Worm (Caenorhabditis elegans) whole organism, L2 larva: ENCODE data around the gene ZK381.2.

Experiments
- C34F6.9 ChIP-seq: fragments of 150-350 bp; optimal IDR thresholded peaks from 2 replicates; lab custom pipeline; 2014; ENCODE audit warnings: missing biosample characterization, missing genetic modification characterization
- F13H6.1 ChIP-seq: sonication (generic microtip); optimal IDR thresholded peaks from 2 replicates; lab custom pipeline; 2016; ENCODE audit warnings: missing genetic modification characterization, missing compliant biosample characterization
- R02D3.7 ChIP-seq: fragments of 150-350 bp; optimal IDR thresholded peaks from 2 replicates; lab custom pipeline; 2014; ENCODE audit warnings: missing biosample characterization, missing genetic modification characterization
- Y55F3AM.14 ChIP-seq: fragments of 200-800 bp; sonication (Bioruptor generic); optimal IDR thresholded peaks from 2 replicates; lab custom pipeline; 2018; ENCODE audit warnings: mild to moderate bottlenecking, missing genetic modification characterization, missing compliant biosample characterization
- ZK546.5 ChIP-seq: sonication (generic microtip); optimal IDR thresholded peaks from 2 replicates; lab custom pipeline; 2017; ENCODE audit warnings: missing biosample characterization, missing genetic modification characterization
- ama-1 ChIP-seq: fragments of 150-350 bp; optimal IDR thresholded peaks from 2 replicates; lab custom pipeline; 2018; ENCODE audit warnings: inconsistent platforms
- blmp-1 ChIP-seq: sonication (generic microtip); optimal IDR thresholded peaks from 2 replicates; lab custom pipeline; 2017; ENCODE audit warnings: missing genetic modification characterization, mild to moderate bottlenecking, missing compliant biosample characterization, antibody characterized with exemption, moderate library complexity; ENCODE audit not compliant: insufficient read depth
- ceh-82 ChIP-seq: fragments of 150-350 bp; optimal IDR thresholded peaks from 2 replicates; lab custom pipeline; 2014; ENCODE audit warnings: missing biosample characterization, missing genetic modification characterization
- crh-2 ChIP-seq: sonication (generic microtip); optimal IDR thresholded peaks from 2 replicates; lab custom pipeline; 2017; ENCODE audit warnings: missing biosample characterization, missing genetic modification characterization
- dmd-4 ChIP-seq: sonication (generic microtip); optimal IDR thresholded peaks from 2 replicates; lab custom pipeline; 2017; ENCODE audit warnings: missing biosample characterization, missing genetic modification characterization
- elt-1 ChIP-seq: fragments of 150-350 bp; optimal IDR thresholded peaks from 2 replicates; lab custom pipeline; 2014; ENCODE audit warnings: missing biosample characterization, missing genetic modification characterization
- fos-1 ChIP-seq: fragments of 150-350 bp; optimal IDR thresholded peaks from 2 replicates; lab custom pipeline; 2014; ENCODE audit warnings: missing biosample characterization, missing genetic modification characterization
- gmeb-1 ChIP-seq: fragments of 150-350 bp; optimal IDR thresholded peaks from 2 replicates; lab custom pipeline; 2014; ENCODE audit warnings: missing biosample characterization, missing genetic modification characterization
- lin-11 ChIP-seq: fragments of 150-350 bp; sonication (generic microtip); optimal IDR thresholded peaks from 2 replicates; lab custom pipeline; 2014; ENCODE audit warnings: missing biosample characterization, missing genetic modification characterization, inconsistent platforms, mixed read lengths
- lin-13 ChIP-seq: fragments of 150-350 bp; optimal IDR thresholded peaks from 2 replicates; lab custom pipeline; 2014; ENCODE audit warnings: missing biosample characterization, missing genetic modification reagents, missing genetic modification characterization
- lin-39 ChIP-seq: fragments of 150-350 bp; optimal IDR thresholded peaks from 2 replicates; lab custom pipeline; 2014; ENCODE audit warnings: missing biosample characterization, missing genetic modification reagents, missing genetic modification characterization
- lsy-2 ChIP-seq, 2 experiments: fragments of 150-350 bp in 1 of 2; sonication (generic microtip) in 1 of 2; optimal IDR thresholded peaks; 2 replicates each; lab custom pipeline; 2014 to 2017; ENCODE audit warnings: missing biosample characterization in 2 of 2, missing genetic modification characterization in 2 of 2
- mab-5 ChIP-seq: fragments of 150-350 bp; optimal IDR thresholded peaks from 2 replicates; lab custom pipeline; 2014; ENCODE audit warnings: missing biosample characterization, missing genetic modification characterization
- mbf-1 ChIP-seq: sonication (generic microtip); optimal IDR thresholded peaks from 2 replicates; lab custom pipeline; 2017; ENCODE audit warnings: missing biosample characterization, missing genetic modification characterization
- nhr-11 ChIP-seq: fragments of 150-350 bp; optimal IDR thresholded peaks from 2 replicates; lab custom pipeline; 2014; ENCODE audit warnings: missing biosample characterization, missing genetic modification characterization
- nhr-12 ChIP-seq: fragments of 150-350 bp; optimal IDR thresholded peaks from 2 replicates; lab custom pipeline; 2014; ENCODE audit warnings: missing biosample characterization, missing genetic modification characterization
- nhr-129 ChIP-seq: fragments of 150-350 bp; optimal IDR thresholded peaks from 2 replicates; lab custom pipeline; 2014; ENCODE audit warnings: missing biosample characterization, missing genetic modification characterization
- nhr-21 ChIP-seq: fragments of 150-350 bp; optimal IDR thresholded peaks from 2 replicates; lab custom pipeline; 2014; ENCODE audit warnings: missing biosample characterization, missing genetic modification characterization
- nhr-23 ChIP-seq: fragments of 150-350 bp; optimal IDR thresholded peaks from 2 replicates; lab custom pipeline; 2014; ENCODE audit warnings: missing biosample characterization, missing genetic modification reagents, missing genetic modification characterization
- nhr-237 ChIP-seq: fragments of 150-350 bp; optimal IDR thresholded peaks from 2 replicates; lab custom pipeline; 2014; ENCODE audit warnings: missing biosample characterization, missing genetic modification characterization
- nhr-77 ChIP-seq: fragments of 150-350 bp; optimal IDR thresholded peaks from 2 replicates; lab custom pipeline; 2014; ENCODE audit warnings: missing biosample characterization, missing genetic modification characterization
- peb-1 ChIP-seq: fragments of 150-350 bp; optimal IDR thresholded peaks from 2 replicates; lab custom pipeline; 2014; ENCODE audit warnings: missing biosample characterization, missing genetic modification characterization
- sem-4 ChIP-seq: fragments of 150-350 bp; optimal IDR thresholded peaks from 2 replicates; lab custom pipeline; 2014; ENCODE audit warnings: missing biosample characterization, missing genetic modification reagents, missing genetic modification characterization
- skn-1 ChIP-seq: sonication (generic microtip); optimal IDR thresholded peaks from 2 replicates; lab custom pipeline; 2017; ENCODE audit warnings: missing biosample characterization, missing genetic modification characterization
- sma-3 ChIP-seq: sonication (generic microtip); optimal IDR thresholded peaks from 2 replicates; lab custom pipeline; 2016; ENCODE audit warnings: missing genetic modification reagents, missing genetic modification characterization, missing compliant biosample characterization
- sma-9 ChIP-seq, 2 experiments: fragments of 150-350 bp in 1 of 2; sonication (generic microtip) in 1 of 2; optimal IDR thresholded peaks; 2 replicates each; lab custom pipeline; 2014 to 2016; ENCODE audit warnings: missing genetic modification characterization in 2 of 2, mild to moderate bottlenecking in 1 of 2, missing biosample characterization in 1 of 2, missing compliant biosample characterization in 1 of 2, missing genetic modification reagents in 1 of 2, moderate library complexity in 1 of 2
- snpc-4 ChIP-seq: fragments of 150-350 bp; optimal IDR thresholded peaks from 2 replicates; lab custom pipeline; 2014; ENCODE audit warnings: missing biosample characterization, missing genetic modification characterization
- unc-55 ChIP-seq: fragments of 150-350 bp; sonication (generic microtip); optimal IDR thresholded peaks from 3 replicates; lab custom pipeline; 2014; ENCODE audit warnings: missing biosample characterization, missing genetic modification reagents, missing genetic modification characterization
- unc-62 ChIP-seq: fragments of 150-350 bp; optimal IDR thresholded peaks from 2 replicates; lab custom pipeline; 2014; ENCODE audit warnings: missing biosample characterization, missing genetic modification reagents, missing genetic modification characterization
- ztf-1 ChIP-seq: fragments of 200-800 bp; sonication (Bioruptor generic); conservative IDR thresholded peaks from 2 replicates; pipeline ENCODE4 v1.3.6; 2022; ENCODE audit warnings: missing genetic modification characterization, missing compliant biosample characterization
- ztf-11 ChIP-seq: sonication (generic microtip); optimal IDR thresholded peaks from 2 replicates; lab custom pipeline; 2017; ENCODE audit warnings: missing biosample characterization, missing genetic modification characterization

The ZK381.2 gene

DNA sequence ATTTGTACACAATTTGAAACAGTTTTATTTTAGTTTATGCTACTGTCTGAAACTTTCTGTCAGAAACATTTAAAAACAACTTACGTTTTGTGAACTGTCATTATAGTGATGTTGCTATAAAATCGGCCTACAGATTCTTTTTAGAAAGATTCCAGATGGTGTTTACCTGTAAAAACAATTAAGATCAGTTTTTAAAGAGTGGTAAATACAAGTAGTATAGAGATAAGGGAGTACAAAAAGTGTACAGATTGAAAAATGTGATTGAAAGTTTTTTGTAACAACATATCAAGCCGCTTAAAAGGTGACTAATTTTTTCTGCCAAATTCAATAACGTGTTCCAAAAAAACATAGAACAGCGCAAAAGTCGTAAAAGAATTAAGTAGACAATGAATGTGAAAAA is 27.7 kb upstream of the ZK381.2 start, which contains the start of gene npr-12:
Gene npr-12, minus strand, starts transcription at position 101 of the 400 bp plus-strand sequence.
- TF ChIP-seq dmd-4 (tag; lab: Kevin White, UChicago) (no peak), mab-5 (no peak), nhr-77 (tag; lab: Kevin White, UChicago) (no peak), unc-55 (GFP tag; lab: Kevin White, UChicago) (no peak), snpc-4 (tag; lab: Kevin White, UChicago) (no peak), nhr-11 (tag; lab: Kevin White, UChicago) (no peak), mbf-1 (tag; lab: Kevin White, UChicago) (no peak), nhr-23 (tag; lab: Kevin White, UChicago) (no peak), lin-13 (GFP tag; lab: Kevin White, UChicago) (no peak), ama-1 (no peak), lin-39 (tag; lab: Kevin White, UChicago) (no peak), skn-1 (tag; lab: Kevin White, UChicago) (no peak), ZK546.5 (tag; lab: Kevin White, UChicago) (no peak), ceh-82 (tag; lab: Kevin White, UChicago) (no peak), R02D3.7 (tag; lab: Kevin White, UChicago) (no peak), ztf-1 (no peak), lin-11 (tag; lab: Kevin White, UChicago) (no peak), fos-1 (no peak), nhr-237 (tag; lab: Kevin White, UChicago) (no peak), peb-1 (tag; lab: Kevin White, UChicago) (no peak)

DNA sequence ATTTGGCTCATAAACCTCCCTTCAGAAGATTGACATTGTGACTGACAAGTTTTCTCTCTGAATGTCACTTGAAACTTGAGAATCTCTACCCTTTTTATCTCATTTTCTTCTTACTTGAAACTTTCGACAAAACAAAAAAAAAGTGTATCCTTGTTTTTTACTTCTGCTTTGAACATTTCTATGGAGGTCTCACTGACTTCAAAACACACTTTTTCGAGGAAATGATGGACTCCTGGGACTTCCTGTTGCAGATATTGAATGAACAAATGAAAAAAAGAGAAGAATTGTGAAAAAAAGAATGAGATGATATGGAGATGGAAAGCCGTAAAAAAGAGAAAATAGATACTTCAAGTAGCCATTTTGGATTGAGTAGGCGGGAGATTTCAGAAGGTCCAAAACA is 24.2 kb upstream of the ZK381.2 start:
- TF ChIP-seq F13H6.1 (tag; lab: Kevin White, UChicago) (no peak), lin-11 (tag; lab: Kevin White, UChicago) (no peak), C34F6.9 (tag; lab: Kevin White, UChicago) (no peak), peb-1 (tag; lab: Kevin White, UChicago) (no peak), nhr-21 (tag; lab: Kevin White, UChicago) (no peak), nhr-237 (tag; lab: Kevin White, UChicago) (no peak), nhr-12 (tag; lab: Kevin White, UChicago) (no peak), Y55F3AM.14 (GFP tag; lab: Kevin White, UChicago) (no peak), nhr-77 (tag; lab: Kevin White, UChicago) (no peak), ZK546.5 (tag; lab: Kevin White, UChicago) (no peak), sma-3 (GFP tag; lab: Kevin White, UChicago) (no peak), elt-1 (tag; lab: Kevin White, UChicago) (no peak), sma-9 (GFP tag; optimal IDR thresholded peaks at IDR 0.05; lab: Kevin White, UChicago) (no peak), sma-9 (tag; optimal IDR thresholded peaks at IDR 0.05; lab: Kevin White, UChicago) (no peak), lin-13 (GFP tag; lab: Kevin White, UChicago) (no peak), unc-62 (GFP tag; lab: Kevin White, UChicago) (no peak), nhr-23 (tag; lab: Kevin White, UChicago) (no peak), lsy-2 (tag; optimal IDR thresholded peaks at IDR 0.05; lab: Kevin White, UChicago) (no peak)

ce11 chrIV:6946832-6947231 is 18.5 kb upstream of the ZK381.2 start:
- TF ChIP-seq F13H6.1 (tag; lab: Kevin White, UChicago), result peak; percentile 48
- no peak for TF ChIP-seq mab-5
- TF ChIP-seq C34F6.9 (tag; lab: Kevin White, UChicago), result no peak
- peak; percentile 18 for TF ChIP-seq sma-9 (GFP tag; optimal IDR thresholded peaks at IDR 0.05; lab: Kevin White, UChicago)
- TF ChIP-seq sma-9 (tag; optimal IDR thresholded peaks at IDR 0.05; lab: Kevin White, UChicago), result no peak
- TF ChIP-seq lsy-2 (tag; optimal IDR thresholded peaks at IDR 0.05; lab: Kevin White, UChicago), result peak in 1 of 2 experiments; percentile 21

DNA sequence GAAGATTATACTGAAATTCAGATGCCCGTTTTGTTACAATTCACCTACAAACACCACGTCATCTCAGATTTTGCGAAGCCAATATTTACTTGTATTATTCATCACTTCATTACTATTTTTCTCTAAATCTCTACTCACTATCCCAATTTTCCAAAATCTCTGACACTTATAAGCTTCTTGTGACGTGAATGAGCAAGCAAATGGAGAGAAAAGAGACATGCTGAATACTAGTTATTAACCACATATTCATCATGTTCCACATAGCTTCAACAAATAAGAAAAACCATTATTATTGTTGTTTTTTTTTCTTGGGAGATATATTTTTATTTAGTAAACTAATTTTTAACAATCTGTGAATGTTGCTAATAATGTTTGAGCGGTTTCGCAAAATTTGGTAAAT is 14.0 kb upstream of the ZK381.2 start:
- TF ChIP-seq nhr-21 (tag; lab: Kevin White, UChicago), result no peak
- no peak for TF ChIP-seq gmeb-1
- TF ChIP-seq, all 48 proteins: peak for 0

- TF ChIP-seq nhr-129 (no peak), dmd-4 (tag; lab: Kevin White, UChicago) (no peak), elt-1 (tag; lab: Kevin White, UChicago) (no peak), nhr-23 (tag; lab: Kevin White, UChicago) (no peak), crh-2 (no peak), lsy-2 (tag; optimal IDR thresholded peaks at IDR 0.05; lab: Kevin White, UChicago) (peak in 1 of 2 experiments; percentile 37), blmp-1 (tag; lab: Kevin White, UChicago) (no peak), F13H6.1 (tag; lab: Kevin White, UChicago) (peak; percentile 15), sem-4 (tag; lab: Kevin White, UChicago) (no peak), mbf-1 (tag; lab: Kevin White, UChicago) (no peak), ztf-11 (tag; lab: Kevin White, UChicago) (no peak), unc-55 (GFP tag; lab: Kevin White, UChicago) (peak; percentile 88), sma-3 (GFP tag; lab: Kevin White, UChicago) (no peak), peb-1 (tag; lab: Kevin White, UChicago) (no peak), fos-1 (no peak), sma-9 (GFP tag; optimal IDR thresholded peaks at IDR 0.05; lab: Kevin White, UChicago) (peak; percentile 45), sma-9 (tag; optimal IDR thresholded peaks at IDR 0.05; lab: Kevin White, UChicago) (no peak), gmeb-1 (no peak), ceh-82 (tag; lab: Kevin White, UChicago) (no peak), C34F6.9 (tag; lab: Kevin White, UChicago) (peak; percentile 27)
Observed at ce11 chrIV:6954682-6955081, 10.6 kb upstream of the ZK381.2 start.
